Fruit fly (Drosophila melanogaster): ENCODE results near the gene CG4229.

Gene CG4229

dm6 chr3L:16533932-16534331 lies 22.7 kb upstream of the CG4229 start (continued):
- peak; percentile 61 to 72 for TF ChIP-seq dpn (GFP tag; optimal IDR thresholded peaks at IDR 0.05)
- TF ChIP-seq CG18764 (GFP tag; optimal IDR thresholded peaks at IDR 0.05) = peak; percentile 59
- TF ChIP-seq usp (GFP tag; optimal IDR thresholded peaks at IDR 0.05) = no peak
- TF ChIP-seq gro (GFP tag; optimal IDR thresholded peaks at IDR 0.05) = no peak
- TF ChIP-seq Dll (GFP tag; IDR thresholded peaks at IDR 0.05; ENCODE audit: partially characterized antibody) = no peak
- TF ChIP-seq sim (GFP tag; IDR thresholded peaks at IDR 0.05) = no peak
- peak; percentile 9 for TF ChIP-seq CG7928 (GFP tag; optimal IDR thresholded peaks at IDR 0.05)
- TF ChIP-seq dmrt99B (tag; optimal IDR thresholded peaks at IDR 0.05) = peak; percentile 86
- TF ChIP-seq stc (GFP tag; IDR thresholded peaks at IDR 0.05) = peak; percentile 52; the same call in 1 of the 2 replicates
- TF ChIP-seq CG31224 (GFP tag; IDR thresholded peaks at IDR 0.05) = peak; percentile 35; the same call in 1 of the 2 replicates
- no peak for TF ChIP-seq rib (GFP tag; IDR thresholded peaks at IDR 0.05)
- TF ChIP-seq exex (tag; optimal IDR thresholded peaks at IDR 0.05) = peak; percentile 25
- TF ChIP-seq Bteb2 (GFP tag; optimal IDR thresholded peaks at IDR 0.05) = peak; percentile 65
- TF ChIP-seq CG16813 (GFP tag; IDR thresholded peaks at IDR 0.05; ENCODE audit: partially characterized antibody) = no peak
- TF ChIP-seq CG12391 (tag; optimal IDR thresholded peaks at IDR 0.05) = peak; percentile 86
- peak; percentile 26 for TF ChIP-seq CG34376 (GFP tag; optimal IDR thresholded peaks at IDR 0.05)
- TF ChIP-seq vnd (GFP tag; IDR thresholded peaks at IDR 0.05; ENCODE audit: partially characterized antibody) = no peak
- TF ChIP-seq Lhr (GFP tag; optimal IDR thresholded peaks at IDR 0.05) = peak; percentile 27
- TF ChIP-seq run (tag; optimal IDR thresholded peaks at IDR 0.05) = peak; percentile 61
- no peak for TF ChIP-seq gt (GFP tag; IDR thresholded peaks at IDR 0.05)
- peak; percentile 68 for TF ChIP-seq Dek (tag; optimal IDR thresholded peaks at IDR 0.05)
- TF ChIP-seq Hey (tag; optimal IDR thresholded peaks at IDR 0.05) = peak; percentile 33
- no peak for TF ChIP-seq p53 (GFP tag; optimal IDR thresholded peaks at IDR 0.05)
- TF ChIP-seq shn (GFP tag; optimal IDR thresholded peaks at IDR 0.05) = peak; percentile 69
- peak; percentile 6 for TF ChIP-seq CG17186 (GFP tag; optimal IDR thresholded peaks at IDR 0.05)
- TF ChIP-seq NC2β (GFP tag; optimal IDR thresholded peaks at IDR 0.05) = peak; percentile 39
- no peak for TF ChIP-seq nerfin-2 (GFP tag; IDR thresholded peaks at IDR 0.05; ENCODE audit: partially characterized antibody)
- no peak for TF ChIP-seq CG3726 (GFP tag; IDR thresholded peaks at IDR 0.05)
- no peak for TF ChIP-seq Trl (optimal IDR thresholded peaks at IDR 0.05)
- peak; percentile 53 for TF ChIP-seq Trl (GFP tag; optimal IDR thresholded peaks at IDR 0.05)
- TF ChIP-seq B-H1 (GFP tag; IDR thresholded peaks at IDR 0.05) = peak; percentile 51; the same call in 2 of the 3 replicates
- peak; percentile 55; the same call in 1 of the 3 replicates for TF ChIP-seq ken (GFP tag; IDR thresholded peaks at IDR 0.05)
- TF ChIP-seq Dp (GFP tag; optimal IDR thresholded peaks at IDR 0.05) = no peak
- TF ChIP-seq dm (GFP tag; optimal IDR thresholded peaks at IDR 0.05) = peak; percentile 49
- TF ChIP-seq dan (GFP tag; IDR thresholded peaks at IDR 0.05) = no peak
- TF ChIP-seq CG8924 (tag; optimal IDR thresholded peaks at IDR 0.05) = peak; percentile 87
- no peak for TF ChIP-seq da (GFP tag; optimal IDR thresholded peaks at IDR 0.05)
- no peak for TF ChIP-seq NFAT (GFP tag; IDR thresholded peaks at IDR 0.05)
- TF ChIP-seq NfI (GFP tag; optimal IDR thresholded peaks at IDR 0.05) = peak; percentile 85
- peak; percentile 86 for TF ChIP-seq CG3281 (GFP tag; optimal IDR thresholded peaks at IDR 0.05)
- TF ChIP-seq Six4 (GFP tag; optimal IDR thresholded peaks at IDR 0.05) = peak; percentile 58
- no peak for TF ChIP-seq CG11398 (GFP tag; optimal IDR thresholded peaks at IDR 0.05)
- TF ChIP-seq CG1529 (GFP tag; optimal IDR thresholded peaks at IDR 0.05) = peak; percentile 78
- peak; percentile 53 for TF ChIP-seq onecut (GFP tag; IDR thresholded peaks at IDR 0.05)
- no peak for TF ChIP-seq Hr39 (optimal IDR thresholded peaks at IDR 0.05)
- TF ChIP-seq pnt (GFP tag; optimal IDR thresholded peaks at IDR 0.05) = peak; percentile 62
- TF ChIP-seq MTF-1 (GFP tag; optimal IDR thresholded peaks at IDR 0.05; ENCODE audit: borderline replicate concordance) = peak; percentile 42
- TF ChIP-seq CG34224 (GFP tag; IDR thresholded peaks at IDR 0.05; ENCODE audit: partially characterized antibody) = no peak
- TF ChIP-seq CG11695 (GFP tag; IDR thresholded peaks at IDR 0.05) = no peak; the same call in 2 of the 3 replicates
- no peak for TF ChIP-seq Bgb (GFP tag; IDR thresholded peaks at IDR 0.05; ENCODE audit: partially characterized antibody)
- 0 out of 3 replicates have a peak, but pooled peaks have one; percentile 45 for TF ChIP-seq C15 (GFP tag; IDR thresholded peaks at IDR 0.05)
- peak; percentile 74 for TF ChIP-seq CG10267 (tag; optimal IDR thresholded peaks at IDR 0.05)
